Worm (Caenorhabditis elegans): ENCODE results near the gene slc-17.1.

Gene slc-17.1

DNA sequence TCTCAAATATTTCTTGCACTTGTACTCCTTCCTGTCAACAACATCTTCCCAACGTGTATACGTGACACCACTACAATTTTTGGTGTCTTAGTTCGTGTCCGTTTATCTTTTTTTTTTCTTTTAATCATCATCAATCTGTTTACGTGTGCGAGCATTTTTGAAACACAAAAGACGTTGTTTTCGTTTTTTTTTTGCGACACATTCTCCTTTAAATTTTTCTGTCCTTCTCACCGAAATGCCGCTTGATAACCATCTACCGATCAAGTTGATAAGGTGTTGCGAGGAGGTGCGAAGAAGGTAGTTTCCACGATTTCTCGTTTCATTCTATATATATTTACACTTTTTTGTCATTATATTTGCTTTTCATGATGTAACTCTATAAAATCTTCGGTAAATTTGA lies 45.8 kb upstream of the slc-17.1 start:
- TF ChIP-seq ama-1 (optimal IDR thresholded peaks at IDR 0.05): no peak
- TF ChIP-seq blmp-1 (tag; optimal IDR thresholded peaks at IDR 0.05; ENCODE audit: insufficient read depth): no peak
- no peak for TF ChIP-seq ZK546.5 (tag; optimal IDR thresholded peaks at IDR 0.05)
- no peak for TF ChIP-seq unc-39 (tag; optimal IDR thresholded peaks at IDR 0.05)
- TF ChIP-seq lin-11 (tag; optimal IDR thresholded peaks at IDR 0.05): no peak
- TF ChIP-seq elt-1 (tag; optimal IDR thresholded peaks at IDR 0.05): peak; percentile 1
- TF ChIP-seq crh-2 (tag; optimal IDR thresholded peaks at IDR 0.05): peak; percentile 31
- no peak for TF ChIP-seq nhr-77 (tag; optimal IDR thresholded peaks at IDR 0.05)
- TF ChIP-seq aly-2 (tag; optimal IDR thresholded peaks at IDR 0.05): no peak
- no peak for TF ChIP-seq ceh-16 (tag; optimal IDR thresholded peaks at IDR 0.05)
- no peak for TF ChIP-seq F13H6.1 (tag; optimal IDR thresholded peaks at IDR 0.05)
- TF ChIP-seq nhr-237 (tag; optimal IDR thresholded peaks at IDR 0.05): no peak
- no peak for TF ChIP-seq peb-1 (tag; optimal IDR thresholded peaks at IDR 0.05)
- TF ChIP-seq sma-9 (GFP tag; optimal IDR thresholded peaks at IDR 0.05): peak; percentile 20
- TF ChIP-seq sma-9 (tag; optimal IDR thresholded peaks at IDR 0.05): no peak
- TF ChIP-seq nhr-25 (tag; optimal IDR thresholded peaks at IDR 0.05): peak; percentile 29
- TF ChIP-seq fos-1 (tag; optimal IDR thresholded peaks at IDR 0.05): peak; percentile 37

DNA sequence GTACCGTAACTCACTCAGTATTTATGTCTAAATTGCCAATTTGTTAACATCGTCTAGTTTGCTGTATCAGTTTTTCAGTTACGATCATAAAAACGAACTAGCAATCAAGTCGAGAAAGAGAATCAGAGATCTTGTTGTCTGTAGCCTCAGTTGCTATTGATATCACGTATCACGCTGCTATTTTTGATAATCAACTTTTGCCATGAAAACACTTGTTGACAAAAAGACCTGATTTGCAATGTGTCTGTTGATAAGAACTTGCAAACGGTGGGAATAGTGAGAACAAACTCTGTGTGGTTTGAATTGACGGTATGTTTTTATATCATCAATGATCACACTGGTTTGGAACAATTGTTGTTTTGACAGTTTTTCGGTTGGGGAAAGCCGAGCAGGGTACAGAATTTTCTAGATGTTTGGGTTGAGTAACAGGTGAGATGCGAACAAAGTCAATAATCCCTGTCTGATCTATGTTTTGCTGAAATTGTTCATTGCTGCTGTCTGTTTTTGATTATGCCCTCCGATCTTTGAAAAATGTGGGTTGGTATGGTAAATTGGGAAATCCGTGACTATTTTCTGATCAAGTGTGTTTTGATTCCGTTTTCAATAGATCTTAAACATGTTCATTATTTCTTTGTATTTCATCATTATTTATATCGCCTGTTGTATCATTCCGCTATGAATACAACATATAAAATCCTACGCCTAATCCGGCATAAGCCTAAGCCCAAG lies 44.5 kb upstream of the slc-17.1 start:
- TF ChIP-seq ZK546.5 (tag; optimal IDR thresholded peaks at IDR 0.05): no peak
- no peak for TF ChIP-seq nhr-77 (tag; optimal IDR thresholded peaks at IDR 0.05)
- TF ChIP-seq sma-3 (GFP tag; optimal IDR thresholded peaks at IDR 0.05): peak; percentile 2
- TF ChIP-seq nhr-21 (tag; optimal IDR thresholded peaks at IDR 0.05): no peak
- no peak for TF ChIP-seq lin-11 (tag; optimal IDR thresholded peaks at IDR 0.05)
- no peak for TF ChIP-seq unc-55 (GFP tag; optimal IDR thresholded peaks at IDR 0.05)
- TF ChIP-seq blmp-1 (tag; optimal IDR thresholded peaks at IDR 0.05; ENCODE audit: insufficient read depth): no peak
- TF ChIP-seq sma-9 (GFP tag; optimal IDR thresholded peaks at IDR 0.05): peak; percentile 79
- TF ChIP-seq sma-9 (tag; optimal IDR thresholded peaks at IDR 0.05): no peak
- TF ChIP-seq R02D3.7 (tag; optimal IDR thresholded peaks at IDR 0.05): no peak
- no peak for TF ChIP-seq egl-27 (tag; optimal IDR thresholded peaks at IDR 0.05)
- peak in 1 of 2 experiments; percentile 1 for TF ChIP-seq mdl-1 (tag; optimal IDR thresholded peaks at IDR 0.05)
- TF ChIP-seq Y55F3AM.14 (GFP tag; optimal IDR thresholded peaks at IDR 0.05): no peak
- TF ChIP-seq skn-1 (tag; optimal IDR thresholded peaks at IDR 0.05): no peak
- TF ChIP-seq nhr-25 (tag; optimal IDR thresholded peaks at IDR 0.05): peak; percentile 41
- TF ChIP-seq mab-5 (tag; optimal IDR thresholded peaks at IDR 0.05): no peak
- TF ChIP-seq unc-62 (GFP tag; optimal IDR thresholded peaks at IDR 0.05): no peak
- TF ChIP-seq nhr-10 (tag; optimal IDR thresholded peaks at IDR 0.05): no peak
- no peak for TF ChIP-seq zag-1 (tag; optimal IDR thresholded peaks at IDR 0.05)
- no peak for TF ChIP-seq ceh-16 (tag; optimal IDR thresholded peaks at IDR 0.05)
- TF ChIP-seq elt-1 (tag; optimal IDR thresholded peaks at IDR 0.05): no peak
- no peak for TF ChIP-seq alr-1 (tag; optimal IDR thresholded peaks at IDR 0.05)
- TF ChIP-seq nhr-12 (tag; optimal IDR thresholded peaks at IDR 0.05): no peak
- no peak for TF ChIP-seq unc-39 (tag; optimal IDR thresholded peaks at IDR 0.05)
- TF ChIP-seq gmeb-1 (tag; optimal IDR thresholded peaks at IDR 0.05): no peak
- no peak for TF ChIP-seq ceh-82 (tag; optimal IDR thresholded peaks at IDR 0.05)
- peak; percentile 54 for TF ChIP-seq fos-1 (tag; optimal IDR thresholded peaks at IDR 0.05)
- no peak for TF ChIP-seq snpc-4 (tag; optimal IDR thresholded peaks at IDR 0.05)
- peak; percentile 8 for TF ChIP-seq nhr-6 (tag; optimal IDR thresholded peaks at IDR 0.05)
- peak; percentile 56 for TF ChIP-seq crh-2 (tag; optimal IDR thresholded peaks at IDR 0.05)
- no peak for TF ChIP-seq ama-1 (optimal IDR thresholded peaks at IDR 0.05)
- no peak for TF ChIP-seq peb-1 (tag; optimal IDR thresholded peaks at IDR 0.05)
- no peak for TF ChIP-seq nhr-237 (tag; optimal IDR thresholded peaks at IDR 0.05)

DNA sequence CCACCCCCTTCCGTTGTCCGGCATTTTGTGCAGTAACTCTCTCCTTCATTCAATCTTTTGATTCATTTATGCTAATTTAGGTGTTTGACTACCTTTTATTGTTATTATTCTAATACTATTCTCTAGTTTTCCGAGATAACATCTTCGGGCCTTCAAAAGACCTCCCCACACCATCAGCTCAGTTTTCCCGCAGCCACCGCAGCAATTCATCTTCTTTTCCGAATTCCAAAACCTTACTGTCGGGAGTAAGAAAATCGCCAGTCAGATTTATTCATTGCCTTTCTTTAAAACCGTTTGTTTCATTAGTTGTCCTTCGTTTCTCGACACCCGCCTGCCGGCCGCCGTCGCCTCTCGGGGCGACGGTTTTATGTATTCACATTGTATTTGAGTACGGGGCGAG lies 43.4 kb upstream of the slc-17.1 start:
- TF ChIP-seq Y55F3AM.14 (GFP tag; optimal IDR thresholded peaks at IDR 0.05) (no peak), ztf-4 (tag; optimal IDR thresholded peaks at IDR 0.05) (no peak), sem-4 (tag; optimal IDR thresholded peaks at IDR 0.05) (no peak)

All from whole organism, L2 larva.